Worm (Caenorhabditis elegans) whole organism, dauer: ENCODE results near the gene Y43B11AR.1.

Experiments used
- unc-62 ChIP-seq: sonication (generic microtip); optimal IDR thresholded peaks from 2 replicates; lab custom pipeline; 2017; ENCODE audit warnings: missing biosample characterization, missing genetic modification reagents, missing genetic modification characterization

The Y43B11AR.1 gene

DNA sequence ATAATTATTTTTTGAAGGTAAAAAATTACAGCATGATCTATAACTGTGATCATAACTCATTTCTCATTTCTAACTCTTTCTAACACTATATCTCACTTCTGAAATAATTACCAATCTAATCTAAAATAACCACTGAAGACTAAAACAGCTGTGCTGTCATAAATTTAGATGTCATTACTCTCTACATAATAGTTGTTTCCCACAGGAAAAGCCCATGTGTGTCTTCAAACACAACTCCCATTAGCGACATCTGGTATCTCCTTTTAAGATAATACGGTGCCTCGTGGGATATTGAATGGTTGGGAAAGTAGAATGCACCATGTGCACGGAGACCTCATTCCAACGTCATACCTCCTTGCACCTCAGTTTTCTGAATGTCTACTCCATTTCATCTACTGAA lies 16.3 kb upstream of the Y43B11AR.1 start, which contains the start of gene Y43B11AL.1:
Gene Y43B11AL.1, plus strand, starts transcription at position 301 of the 400 bp plus-strand sequence.
- no peak for TF ChIP-seq unc-62

DNA sequence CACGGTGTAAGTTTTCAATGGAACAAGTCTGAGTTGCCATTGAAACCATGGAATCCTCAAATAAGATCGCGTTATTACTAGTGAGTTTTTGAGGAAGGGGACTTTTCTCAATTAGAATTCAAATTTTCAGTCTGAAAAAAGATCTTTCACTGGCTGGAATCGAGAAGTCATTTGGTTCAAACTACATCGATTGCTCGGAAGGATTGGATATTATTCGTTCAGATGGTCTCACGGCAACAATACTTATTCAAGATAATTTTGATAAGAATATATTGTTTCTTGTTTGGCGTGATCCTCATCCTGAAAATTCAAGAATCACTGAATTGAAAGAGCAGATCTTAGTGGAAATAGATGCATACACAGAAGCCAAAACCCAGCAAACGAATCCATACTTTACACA lies 13.9 kb upstream of the Y43B11AR.1 start:
- no peak for TF ChIP-seq unc-62

DNA sequence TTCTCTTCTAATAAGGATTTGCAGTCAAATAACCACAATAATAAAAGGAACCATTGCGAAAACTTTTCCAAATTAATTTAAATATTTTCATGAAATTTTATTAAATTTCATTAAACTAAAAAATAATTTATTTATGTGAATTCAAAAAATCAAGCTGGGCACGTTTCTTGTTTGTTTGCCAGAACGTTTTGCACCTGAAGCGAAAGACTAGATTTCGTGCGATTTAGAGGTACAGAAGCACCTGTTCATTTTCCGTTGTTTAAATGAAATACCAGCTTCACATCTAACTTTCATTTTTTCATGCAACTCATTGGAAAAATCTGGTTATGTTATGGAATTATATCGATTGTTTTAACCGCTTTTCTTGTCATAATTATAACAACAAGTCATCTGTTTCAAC lies 9.2 kb upstream of the Y43B11AR.1 start, which contains the start of gene srg-48:
Gene srg-48, plus strand, starts transcription at position 301 of the 400 bp plus-strand sequence.
- TF ChIP-seq unc-62: no peak

DNA sequence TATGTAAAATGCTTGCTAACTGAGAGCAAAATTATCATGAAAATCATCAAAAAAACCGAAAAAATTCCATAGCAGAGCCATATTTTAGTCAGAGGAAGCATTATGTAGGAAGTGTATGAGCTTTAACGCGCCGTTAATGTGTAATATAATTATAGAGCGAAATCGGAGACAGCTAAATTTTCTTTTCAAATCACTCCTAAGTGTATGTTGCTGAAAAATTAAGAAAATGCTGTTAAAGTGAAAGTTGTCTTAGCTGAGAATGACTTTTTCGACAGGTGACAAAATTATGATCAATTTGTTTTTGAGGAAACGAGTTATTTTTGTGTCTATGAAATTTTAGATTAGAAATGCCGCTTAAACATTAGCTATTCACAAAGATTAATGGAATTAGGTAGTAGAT lies 6.3 kb upstream of the Y43B11AR.1 start, which contains the start of gene srg-50:
Gene srg-50, minus strand, starts transcription at position 101 of the 400 bp plus-strand sequence.
- no peak for TF ChIP-seq unc-62

DNA sequence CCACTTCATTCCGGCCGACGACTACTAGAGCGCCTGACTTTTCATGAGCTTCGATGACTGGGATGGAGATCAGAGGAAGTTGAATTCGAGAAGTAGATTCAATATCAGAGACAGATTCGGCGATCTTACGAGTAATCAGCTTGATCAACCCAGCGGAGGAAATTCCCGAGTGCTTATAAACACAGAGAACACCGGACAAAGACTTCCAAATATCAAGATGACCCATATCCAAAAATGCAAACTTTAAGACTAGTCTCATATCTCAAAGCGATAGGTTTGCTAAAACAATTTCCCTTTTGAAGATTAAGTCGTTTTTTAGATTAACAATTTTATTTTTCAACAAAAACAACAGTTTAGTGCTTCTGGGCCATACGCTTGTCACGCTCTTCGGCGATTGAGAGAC lies 2.1 kb downstream of the Y43B11AR.1 start, which contains the start of gene Y43B11AR.3:
Gene Y43B11AR.3, minus strand, starts transcription at position 335 of the 403 bp plus-strand sequence.
- no peak for TF ChIP-seq unc-62

DNA sequence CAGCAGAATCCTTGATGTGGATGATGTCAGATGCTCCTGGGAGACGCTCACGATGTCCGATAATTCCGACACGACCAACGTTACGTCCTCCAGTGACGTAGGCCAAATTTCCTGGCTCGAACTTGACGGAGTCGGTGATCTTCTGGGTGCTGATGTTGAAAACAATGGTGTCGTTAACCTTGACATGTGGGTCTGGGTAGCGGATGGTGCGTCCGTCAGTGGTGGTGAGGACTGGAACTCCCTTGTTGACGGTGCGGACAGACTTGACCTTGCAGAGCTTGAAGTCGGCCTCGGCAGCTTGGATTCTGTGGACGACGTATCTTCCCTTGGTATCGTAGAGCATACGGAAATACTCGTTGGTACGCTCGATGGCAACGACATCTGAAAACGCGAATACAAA lies 2.7 kb downstream of the Y43B11AR.1 start:
- TF ChIP-seq unc-62: no peak

DNA sequence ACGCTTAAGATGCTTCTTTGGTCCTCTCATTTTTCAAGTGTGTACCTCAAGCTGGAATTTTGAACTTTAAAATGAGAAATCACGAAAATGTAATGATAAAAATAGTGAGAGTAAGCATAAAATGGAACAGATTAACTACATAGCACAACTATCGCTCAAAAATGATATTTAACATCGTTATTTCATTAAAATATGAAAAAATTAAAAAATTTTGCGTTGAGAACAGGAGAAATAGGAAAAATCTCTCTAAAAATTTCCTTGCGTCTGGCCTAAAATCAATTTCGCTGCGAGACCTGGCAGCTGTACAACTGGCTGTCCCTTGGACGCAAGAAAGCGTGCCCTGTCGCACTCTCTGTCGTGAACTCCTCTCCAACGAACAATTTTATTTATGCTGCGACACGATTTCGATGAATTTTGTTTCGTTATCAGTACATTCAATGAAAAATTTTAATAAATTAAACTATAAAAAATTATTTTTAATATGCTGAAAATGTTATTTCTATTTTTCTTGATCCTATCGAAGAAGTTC lies 3.4 kb downstream of the Y43B11AR.1 start, which contains the start of gene rps-4:
Gene rps-4, minus strand, starts transcription at position 51 of the 529 bp plus-strand sequence.
- no peak for TF ChIP-seq unc-62

DNA sequence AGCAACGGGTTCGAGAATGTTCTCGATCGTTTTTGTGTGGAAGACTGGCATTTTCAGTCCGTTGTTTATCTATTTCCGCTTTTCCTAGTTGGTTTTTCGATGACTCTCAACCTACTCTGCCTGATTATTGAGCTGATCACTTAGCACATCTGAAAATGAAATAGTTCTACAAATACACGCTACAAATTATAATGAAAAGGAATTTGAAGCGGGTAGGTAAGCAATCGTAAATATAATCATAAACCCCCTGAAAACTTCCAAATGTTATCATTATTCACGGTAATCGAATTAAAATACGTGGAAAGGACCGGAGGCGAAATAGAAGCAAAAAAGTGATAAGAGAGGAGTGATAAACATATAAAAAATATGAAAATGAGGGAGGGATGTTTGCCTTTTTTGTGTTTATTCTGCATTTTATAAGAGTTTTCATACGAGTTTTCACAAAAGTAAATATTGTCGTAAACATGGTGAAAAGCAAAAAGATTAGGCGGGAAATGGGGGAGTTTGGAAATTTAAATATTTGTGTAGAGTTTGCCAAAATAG lies 13.0 kb downstream of the Y43B11AR.1 start, which contains the start of gene deb-1:
Gene deb-1, minus strand, starts transcription at position 51 of the 543 bp plus-strand sequence.
- no peak for TF ChIP-seq unc-62

DNA sequence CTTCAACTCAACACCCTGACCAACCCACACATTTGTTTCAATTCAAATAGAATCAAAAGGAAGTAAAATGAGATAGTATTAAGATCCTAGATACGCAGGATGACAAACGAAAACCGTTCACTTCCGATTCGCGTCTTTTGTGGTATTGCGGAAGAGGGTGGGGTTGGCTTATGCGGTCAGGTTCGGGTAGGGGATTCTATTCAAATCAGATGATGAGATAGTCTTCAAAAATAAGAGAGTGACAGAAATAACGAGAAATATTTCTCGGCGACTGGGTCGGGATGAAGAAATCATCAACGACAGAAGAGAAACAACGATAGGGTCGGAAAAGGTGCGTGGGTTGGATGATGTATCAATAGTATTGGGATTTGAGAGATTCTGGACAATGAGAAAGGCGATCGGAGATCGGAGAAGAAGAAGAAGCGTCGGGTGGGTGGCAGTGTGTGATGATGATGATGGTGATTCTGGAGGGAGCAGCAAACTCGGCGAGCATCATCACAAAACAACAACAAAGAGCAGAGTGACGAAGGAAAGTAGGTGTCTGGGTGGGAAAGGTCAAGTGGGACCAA lies 14.2 kb downstream of the Y43B11AR.1 start:
- TF ChIP-seq unc-62: no peak

DNA sequence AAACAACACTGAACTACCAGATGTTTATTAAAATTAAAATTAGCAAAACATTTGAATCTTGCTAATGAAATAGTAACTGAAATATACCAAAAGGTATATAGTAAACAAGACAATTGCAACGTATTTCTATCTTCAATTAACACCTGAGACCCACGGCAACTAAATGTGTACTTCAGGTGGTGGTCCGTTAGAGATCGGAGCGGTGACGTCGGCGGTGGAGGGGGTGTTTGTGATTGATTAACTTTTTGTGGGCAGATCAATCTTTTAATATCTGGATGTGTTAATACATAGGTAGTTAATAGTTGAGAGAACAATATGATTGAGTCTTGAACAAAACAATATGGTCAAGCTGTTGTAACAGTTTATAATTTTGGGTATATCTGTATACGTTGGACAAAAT lies 14.8 kb downstream of the Y43B11AR.1 start:
- no peak for TF ChIP-seq unc-62

DNA sequence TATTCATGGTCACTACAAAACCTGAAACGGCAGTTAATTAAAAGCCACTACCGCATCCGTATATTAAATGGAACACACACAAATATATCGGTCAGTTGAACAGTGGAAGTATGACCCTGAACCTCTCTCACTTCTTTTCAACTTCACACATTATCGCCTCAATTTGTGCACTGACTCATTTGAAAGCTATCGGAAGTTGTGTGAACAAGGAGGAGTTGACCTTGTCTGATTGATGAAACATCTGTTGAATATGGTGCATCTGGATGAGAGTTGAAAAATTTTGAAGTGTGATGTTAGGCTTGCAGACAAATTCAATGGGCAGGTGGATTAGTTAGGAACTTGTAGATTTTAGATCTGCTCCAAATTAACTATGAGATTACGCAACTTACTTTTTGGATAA lies 16.1 kb downstream of the Y43B11AR.1 start:
- TF ChIP-seq unc-62: no peak

DNA sequence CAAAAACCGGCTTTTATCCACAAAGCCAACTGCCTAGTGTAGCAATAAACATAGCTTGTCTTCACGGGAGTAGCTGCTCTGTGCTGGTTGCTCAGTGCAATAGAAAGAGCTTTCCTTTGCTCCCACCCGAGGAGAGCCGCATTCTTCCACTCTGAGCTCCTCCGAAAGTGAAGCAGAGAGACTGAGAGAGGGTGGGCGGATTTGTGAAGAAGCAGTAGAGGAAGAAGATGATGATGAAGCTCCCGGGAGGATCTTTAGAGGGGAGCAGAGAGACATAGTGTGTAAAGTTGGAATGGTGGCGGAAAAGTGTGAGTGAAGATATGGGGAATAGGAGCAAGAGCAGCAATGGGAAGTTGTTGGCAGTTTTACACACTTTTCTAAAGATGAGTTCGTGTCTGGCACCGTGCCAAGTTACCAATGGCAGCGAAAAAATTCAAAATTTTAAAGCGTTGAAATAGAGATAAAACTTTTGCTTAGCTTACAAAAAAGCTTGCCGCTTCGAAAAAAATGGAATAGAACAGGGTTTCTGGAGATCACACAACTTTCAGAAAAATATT lies 17.3 kb downstream of the Y43B11AR.1 start, which contains the start of gene ZC477.4:
Gene ZC477.4, minus strand, starts transcription at position 276 of the 557 bp plus-strand sequence.
- no peak for TF ChIP-seq unc-62

DNA sequence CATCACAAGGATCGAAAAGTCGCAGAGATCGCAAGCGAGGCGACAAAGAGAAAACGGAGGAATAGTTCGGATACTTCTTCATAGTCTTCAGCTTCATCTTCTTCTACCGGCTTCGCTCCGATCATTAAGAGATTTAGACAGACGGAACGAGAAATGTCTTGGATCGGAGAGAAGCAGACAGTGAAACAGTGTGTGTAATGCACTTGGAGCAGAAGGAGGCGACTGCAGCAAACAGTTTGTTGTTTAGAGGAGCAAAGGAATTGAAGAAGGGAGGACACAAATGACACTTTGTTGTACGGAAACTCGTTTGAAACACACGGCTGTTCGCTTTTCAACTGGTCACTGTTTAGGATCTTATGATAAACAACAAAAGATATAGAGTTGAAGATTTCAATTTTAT lies 18.1 kb downstream of the Y43B11AR.1 start:
- TF ChIP-seq unc-62: no peak

DNA sequence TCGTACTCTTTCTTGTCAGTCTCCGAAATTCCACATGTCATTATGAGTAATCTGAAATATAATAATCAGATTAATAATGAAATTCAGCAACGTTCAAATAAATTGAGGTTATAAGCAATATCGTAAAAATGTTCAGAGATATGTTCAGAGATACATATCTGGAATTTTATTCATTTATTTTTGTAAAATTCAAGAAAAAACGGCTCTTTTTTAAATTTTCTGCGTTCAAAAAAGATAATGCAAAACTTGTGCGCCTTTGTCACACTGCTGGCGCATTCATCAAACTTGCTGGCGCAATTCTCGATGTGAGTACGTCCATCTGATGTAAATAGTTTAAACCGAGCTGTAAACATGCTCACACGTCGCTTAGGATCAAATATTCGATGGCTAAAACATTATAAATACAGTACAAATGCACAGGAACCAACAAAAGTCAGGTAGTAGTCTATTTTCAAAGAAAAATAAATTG lies 21.9 kb downstream of the Y43B11AR.1 start, which contains the start of the genes rde-8 and ZC477.3:
Gene rde-8, minus strand, starts transcription at position 51 of the 469 bp plus-strand sequence.
Gene ZC477.3, plus strand, starts transcription at position 282 of the 469 bp plus-strand sequence.
- no peak for TF ChIP-seq unc-62

DNA sequence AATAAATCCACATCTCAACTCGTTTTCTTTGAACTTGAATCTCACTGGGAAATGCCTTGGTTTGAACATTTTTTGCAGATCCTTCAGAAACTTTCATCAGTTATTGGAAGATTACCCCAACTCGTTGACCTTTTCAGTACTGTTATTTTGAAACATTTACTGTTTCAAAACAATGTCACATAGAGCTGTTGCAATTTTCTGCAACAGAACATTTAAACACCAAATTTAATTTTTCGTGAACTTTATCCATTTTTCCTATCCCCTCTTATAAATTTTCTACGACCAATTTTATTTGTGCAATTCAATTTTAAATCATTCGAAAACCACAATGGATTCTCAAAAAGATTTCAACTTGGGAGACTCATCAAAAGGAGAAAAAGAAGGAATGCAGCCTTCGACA lies 26.6 kb downstream of the Y43B11AR.1 start, which contains the start of gene ZC477.2:
Gene ZC477.2, plus strand, starts transcription at position 301 of the 400 bp plus-strand sequence.
- no peak for TF ChIP-seq unc-62

DNA sequence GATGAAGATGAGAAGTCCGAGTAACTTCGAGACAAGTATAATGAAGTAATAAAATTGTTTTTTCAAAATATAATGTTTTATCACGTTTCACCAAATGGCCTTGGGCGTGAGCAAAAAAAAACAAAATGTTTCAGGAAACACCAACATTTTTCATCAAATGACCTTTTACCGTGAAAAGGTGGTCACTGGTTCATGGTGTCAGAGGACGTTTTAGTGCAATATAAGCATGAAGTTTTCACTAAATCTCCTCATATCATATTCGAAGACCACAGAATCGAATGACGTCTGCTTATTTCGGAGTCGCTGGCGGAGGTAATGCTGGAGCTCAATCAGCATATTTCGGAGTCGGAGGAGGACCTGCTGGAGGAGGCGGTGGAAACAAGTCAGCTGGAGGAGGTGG lies 30.0 kb downstream of the Y43B11AR.1 start, which contains the start of the genes ZC477.7 and ssq-3:
Gene ZC477.7, minus strand, starts transcription at position 101 of the 400 bp plus-strand sequence.
Gene ssq-3, plus strand, starts transcription at position 251 of the 400 bp plus-strand sequence.
- no peak for TF ChIP-seq unc-62

DNA sequence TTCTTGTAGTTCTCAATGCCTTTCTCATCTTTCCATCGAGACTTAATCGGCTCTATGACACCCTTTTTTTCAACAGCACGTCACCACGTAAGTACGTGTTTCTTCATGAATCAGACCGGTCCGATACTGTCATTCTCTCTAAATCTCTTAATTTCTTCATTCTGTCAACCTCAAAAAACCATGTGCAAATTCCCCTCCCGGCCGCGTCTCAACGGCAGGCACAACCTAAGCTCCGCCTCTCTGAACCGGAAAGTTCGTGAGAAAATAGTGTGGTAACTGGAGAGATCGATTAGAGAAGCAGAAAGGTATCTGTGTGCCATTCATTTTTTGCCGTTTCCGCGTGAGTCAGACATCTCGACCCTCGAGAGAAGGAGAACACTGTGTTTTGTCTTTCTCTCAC lies 33.3 kb downstream of the Y43B11AR.1 start, which contains the start of gene nas-8:
Gene nas-8, plus strand, starts transcription at position 301 of the 400 bp plus-strand sequence.
- TF ChIP-seq unc-62: no peak
